Fruit fly (Drosophila melanogaster): ENCODE results near the gene CG33928.

Gene CG33928

DNA sequence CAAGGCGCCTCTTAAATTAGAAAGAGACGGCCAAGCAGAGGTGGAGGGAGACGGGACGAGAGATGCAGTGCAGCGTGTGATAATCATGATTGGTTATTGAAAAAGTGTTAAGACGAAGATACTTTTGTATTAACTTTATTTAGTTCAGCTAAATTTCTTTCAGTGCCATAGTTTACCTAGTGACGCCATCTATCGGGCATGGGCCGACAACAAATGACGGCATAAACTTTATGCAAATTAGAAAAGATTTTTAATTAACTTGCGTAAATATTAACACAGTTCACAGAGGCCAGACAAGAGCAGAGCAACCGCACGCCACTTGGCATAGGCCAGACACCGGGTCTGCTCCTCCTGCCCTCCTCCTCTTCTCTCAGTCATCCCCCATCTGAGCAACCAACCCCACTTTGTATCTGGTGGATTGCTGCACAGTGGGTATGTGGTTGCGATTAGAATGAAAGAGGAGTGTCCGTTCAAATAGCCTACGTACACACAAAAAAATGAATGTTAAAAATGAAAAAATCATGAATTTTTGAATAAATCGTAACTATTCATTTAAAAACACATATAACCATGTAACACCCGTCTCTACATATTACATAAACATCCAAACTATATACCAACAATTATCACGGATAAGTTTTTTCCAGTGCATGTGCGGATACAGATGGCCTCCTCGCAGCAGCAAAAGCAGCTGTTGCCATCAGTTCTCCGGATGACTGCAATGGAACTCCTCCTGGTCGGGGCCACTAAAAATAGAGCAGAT is 29.7 kb upstream of the CG33928 start (continued):
- TF ChIP-seq dati (GFP tag; IDR thresholded peaks at IDR 0.05) (peak; percentile 38; the same call in 1 of the 2 replicates), CG13894 (tag; optimal IDR thresholded peaks at IDR 0.05) (no peak), CG10267 (tag; optimal IDR thresholded peaks at IDR 0.05) (peak; percentile 79), usp (GFP tag; optimal IDR thresholded peaks at IDR 0.05) (no peak), Ssrp (tag; optimal IDR thresholded peaks at IDR 0.05) (peak; percentile 84), E2f2 (GFP tag; IDR thresholded peaks at IDR 0.05) (peak; percentile 53; the same call in 1 of the 2 replicates), lab (GFP tag; optimal IDR thresholded peaks at IDR 0.05) (peak; percentile 87), zen2 (GFP tag; IDR thresholded peaks at IDR 0.05; ENCODE audit: partially characterized antibody) (no peak), Sry-δ (GFP tag; optimal IDR thresholded peaks at IDR 0.05) (peak; percentile 47), Mad (GFP tag; optimal IDR thresholded peaks at IDR 0.05) (peak; percentile 33), CG7963 (GFP tag; IDR thresholded peaks at IDR 0.05; ENCODE audit: partially characterized antibody) (no peak), CG8290 (GFP tag; optimal IDR thresholded peaks at IDR 0.05) (peak; percentile 11), CG8290 (tag; optimal IDR thresholded peaks at IDR 0.05) (peak in 1 of 2 experiments; percentile 67), ems (GFP tag; optimal IDR thresholded peaks at IDR 0.05) (peak; percentile 70), CG17359 (tag; optimal IDR thresholded peaks at IDR 0.05) (peak; percentile 88), Hr39 (optimal IDR thresholded peaks at IDR 0.05) (no peak), CG31441 (GFP tag; IDR thresholded peaks at IDR 0.05) (no peak; the same call in none of the 2 replicates), CG8388 (GFP tag; optimal IDR thresholded peaks at IDR 0.05) (peak; percentile 86), CG10274 (GFP tag; optimal IDR thresholded peaks at IDR 0.05) (no peak), lov (optimal IDR thresholded peaks at IDR 0.05) (no peak), lov (GFP tag; IDR thresholded peaks at IDR 0.05) (peak; percentile 71; the same call in 2 of the 3 replicates), NK7.1 (GFP tag; optimal IDR thresholded peaks at IDR 0.05) (peak; percentile 76), twi (tag; optimal IDR thresholded peaks at IDR 0.05) (peak; percentile 87), fd64A (GFP tag; optimal IDR thresholded peaks at IDR 0.05) (peak; percentile 58), insv (GFP tag; optimal IDR thresholded peaks at IDR 0.05) (no peak), ken (GFP tag; IDR thresholded peaks at IDR 0.05) (peak; percentile 81), croc (GFP tag; conservative IDR thresholded peaks at IDR 0.05) (peak; percentile 83), CG18619 (GFP tag; optimal IDR thresholded peaks at IDR 0.05) (peak; percentile 70), zfh2 (GFP tag; optimal IDR thresholded peaks at IDR 0.05) (no peak), pan (optimal IDR thresholded peaks at IDR 0.05) (no peak), pan (GFP tag; optimal IDR thresholded peaks at IDR 0.05 in 1 of 2, IDR thresholded peaks at IDR 0.05 in 1 of 2) (peak in 1 of 2 experiments; percentile 74), CG2889 (GFP tag; IDR thresholded peaks at IDR 0.05) (peak; percentile 61; the same call in 2 of the 3 replicates), CG12071 (GFP tag; optimal IDR thresholded peaks at IDR 0.05) (peak; percentile 65), Atf-2 (GFP tag; optimal IDR thresholded peaks at IDR 0.05) (peak; percentile 80), bsh (GFP tag; optimal IDR thresholded peaks at IDR 0.05) (peak; percentile 60 to 92), Nf-YC (tag; optimal IDR thresholded peaks at IDR 0.05) (no peak), Optix (GFP tag; IDR thresholded peaks at IDR 0.05) (peak; percentile 67; the same call in 2 of the 3 replicates), amos (GFP tag; IDR thresholded peaks at IDR 0.05; ENCODE audit: partially characterized antibody) (no peak), Dad (GFP tag; optimal IDR thresholded peaks at IDR 0.05) (peak; percentile 75), disco-r (GFP tag; optimal IDR thresholded peaks at IDR 0.05) (peak; percentile 44), CG8765 (GFP tag; IDR thresholded peaks at IDR 0.05) (peak; percentile 36; the same call in 1 of the 2 replicates), D19A (tag; optimal IDR thresholded peaks at IDR 0.05) (peak; percentile 85), CG4707 (GFP tag; optimal IDR thresholded peaks at IDR 0.05) (peak; percentile 76), Hmx (GFP tag; optimal IDR thresholded peaks at IDR 0.05) (no peak), Dll (GFP tag; IDR thresholded peaks at IDR 0.05; ENCODE audit: partially characterized antibody) (no peak), CkIIα-i1 (GFP tag; IDR thresholded peaks at IDR 0.05) (no peak), CG16815 (GFP tag; optimal IDR thresholded peaks at IDR 0.05) (peak; percentile 63), jigr1 (GFP tag; IDR thresholded peaks at IDR 0.05) (0 out of 3 replicates have a peak, but pooled peaks have one; percentile 43), btn (GFP tag; optimal IDR thresholded peaks at IDR 0.05) (peak; percentile 82), HLH3B (GFP tag; IDR thresholded peaks at IDR 0.05) (peak; percentile 87)
